Worm (Caenorhabditis elegans): ENCODE measurements around the gene K10B3.1.

The K10B3.1 gene

ce11 chrX:3102817-3103216 lies 32.5 kb upstream of the K10B3.1 start:
- TF ChIP-seq unc-62 (GFP tag; optimal IDR thresholded peaks at IDR 0.05) (no peak), lin-13 (GFP tag; optimal IDR thresholded peaks at IDR 0.05) (no peak), aly-2 (tag; optimal IDR thresholded peaks at IDR 0.05) (no peak), lin-11 (tag; optimal IDR thresholded peaks at IDR 0.05) (peak; percentile 20), nhr-237 (tag; optimal IDR thresholded peaks at IDR 0.05) (no peak), nhr-129 (tag; optimal IDR thresholded peaks at IDR 0.05) (peak; percentile 22), fos-1 (tag; optimal IDR thresholded peaks at IDR 0.05) (peak; percentile 15), C34F6.9 (tag; optimal IDR thresholded peaks at IDR 0.05) (peak; percentile 31), ztf-11 (tag; optimal IDR thresholded peaks at IDR 0.05) (no peak), lsy-2 (tag; optimal IDR thresholded peaks at IDR 0.05) (peak in 1 of 2 experiments; percentile 17), crh-2 (tag; optimal IDR thresholded peaks at IDR 0.05) (peak; percentile 52)

- TF ChIP-seq elt-3 (tag; optimal IDR thresholded peaks at IDR 0.05): no peak
- TF ChIP-seq zag-1 (tag; optimal IDR thresholded peaks at IDR 0.05): no peak
- peak; percentile 1 for TF ChIP-seq nhr-6 (tag; optimal IDR thresholded peaks at IDR 0.05)
- peak; percentile 44 for TF ChIP-seq sma-3 (GFP tag; optimal IDR thresholded peaks at IDR 0.05)
- TF ChIP-seq skn-1 (tag; optimal IDR thresholded peaks at IDR 0.05): no peak
- peak; percentile 72 for TF ChIP-seq nhr-129 (tag; optimal IDR thresholded peaks at IDR 0.05)
- no peak for TF ChIP-seq nhr-23 (tag; optimal IDR thresholded peaks at IDR 0.05)
- TF ChIP-seq unc-62 (GFP tag; optimal IDR thresholded peaks at IDR 0.05): no peak
- TF ChIP-seq nhr-12 (tag; optimal IDR thresholded peaks at IDR 0.05): no peak
- TF ChIP-seq elt-1 (tag; optimal IDR thresholded peaks at IDR 0.05): no peak
- TF ChIP-seq unc-55 (GFP tag; optimal IDR thresholded peaks at IDR 0.05): peak; percentile 62
- TF ChIP-seq gmeb-1 (tag; optimal IDR thresholded peaks at IDR 0.05): peak; percentile 61
- no peak for TF ChIP-seq aly-2 (tag; optimal IDR thresholded peaks at IDR 0.05)
- peak; percentile 91 for TF ChIP-seq C34F6.9 (tag; optimal IDR thresholded peaks at IDR 0.05)
- no peak for TF ChIP-seq ztf-11 (tag; optimal IDR thresholded peaks at IDR 0.05)
- no peak for TF ChIP-seq nhr-77 (tag; optimal IDR thresholded peaks at IDR 0.05)
- TF ChIP-seq ceh-16 (tag; optimal IDR thresholded peaks at IDR 0.05): no peak
- no peak for TF ChIP-seq snpc-4 (tag; optimal IDR thresholded peaks at IDR 0.05)
- TF ChIP-seq nhr-11 (tag; optimal IDR thresholded peaks at IDR 0.05): no peak
- no peak for TF ChIP-seq alr-1 (tag; optimal IDR thresholded peaks at IDR 0.05)
- peak; percentile 51 for TF ChIP-seq lin-13 (GFP tag; optimal IDR thresholded peaks at IDR 0.05)
- no peak for TF ChIP-seq mbf-1 (tag; optimal IDR thresholded peaks at IDR 0.05)
- no peak for TF ChIP-seq ceh-82 (tag; optimal IDR thresholded peaks at IDR 0.05)
- TF ChIP-seq nhr-25 (tag; optimal IDR thresholded peaks at IDR 0.05): peak; percentile 74
- TF ChIP-seq ama-1 (optimal IDR thresholded peaks at IDR 0.05): no peak
- TF ChIP-seq mdl-1 (tag; optimal IDR thresholded peaks at IDR 0.05): peak in 1 of 2 experiments; percentile 1
- TF ChIP-seq mab-5 (tag; optimal IDR thresholded peaks at IDR 0.05): no peak
- TF ChIP-seq lin-39 (tag; optimal IDR thresholded peaks at IDR 0.05): no peak
- TF ChIP-seq ztf-1 (GFP tag; conservative IDR thresholded peaks at IDR 0.05): no peak
- peak; percentile 15 for TF ChIP-seq lin-11 (tag; optimal IDR thresholded peaks at IDR 0.05)
- peak; percentile 54 for TF ChIP-seq fos-1 (tag; optimal IDR thresholded peaks at IDR 0.05)
- no peak for TF ChIP-seq dmd-4 (tag; optimal IDR thresholded peaks at IDR 0.05)
- TF ChIP-seq nhr-21 (tag; optimal IDR thresholded peaks at IDR 0.05): peak; percentile 46
- no peak for TF ChIP-seq unc-39 (tag; optimal IDR thresholded peaks at IDR 0.05)
- TF ChIP-seq nhr-10 (tag; optimal IDR thresholded peaks at IDR 0.05): no peak
- peak in 1 of 2 experiments; percentile 74 for TF ChIP-seq lsy-2 (tag; optimal IDR thresholded peaks at IDR 0.05)
- no peak for TF ChIP-seq nhr-237 (tag; optimal IDR thresholded peaks at IDR 0.05)
- peak; percentile 71 for TF ChIP-seq crh-2 (tag; optimal IDR thresholded peaks at IDR 0.05)
- no peak for TF ChIP-seq blmp-1 (tag; optimal IDR thresholded peaks at IDR 0.05; ENCODE audit: insufficient read depth)
- TF ChIP-seq ZK546.5 (tag; optimal IDR thresholded peaks at IDR 0.05): no peak
- peak; percentile 55 for TF ChIP-seq F13H6.1 (tag; optimal IDR thresholded peaks at IDR 0.05)
- TF ChIP-seq sem-4 (tag; optimal IDR thresholded peaks at IDR 0.05): peak; percentile 75
Measured at ce11 chrX:3106137-3106536, 29.1 kb upstream of the K10B3.1 start, which contains the start of gene K10B3.5. Gene K10B3.5 (minus strand): TSS chrX:3106479.

DNA sequence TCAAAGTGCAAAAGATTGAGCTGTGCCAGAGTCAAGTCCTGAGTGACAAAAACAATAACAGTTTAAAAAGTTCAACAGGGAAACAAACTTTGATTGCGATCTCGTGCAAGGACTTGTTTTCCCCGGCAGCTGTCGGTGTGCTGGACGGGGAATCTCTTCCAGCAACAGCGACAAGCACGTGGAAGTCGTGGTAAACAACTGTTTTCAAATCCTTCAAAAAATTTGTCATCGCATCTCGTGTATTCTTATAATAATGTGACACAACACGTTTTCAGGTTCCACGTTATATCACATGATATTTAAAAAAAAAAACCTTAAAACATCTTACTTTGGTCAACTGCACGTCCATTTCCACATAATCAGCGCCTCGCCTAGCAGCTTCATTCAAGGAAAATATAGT lies 26.7 kb upstream of the K10B3.1 start:
- TF ChIP-seq F13H6.1 (tag; optimal IDR thresholded peaks at IDR 0.05) (peak; percentile 36), nhr-129 (tag; optimal IDR thresholded peaks at IDR 0.05) (peak; percentile 41), sma-9 (GFP tag; optimal IDR thresholded peaks at IDR 0.05) (peak; percentile 46), sma-9 (tag; optimal IDR thresholded peaks at IDR 0.05) (no peak), C34F6.9 (tag; optimal IDR thresholded peaks at IDR 0.05) (peak; percentile 29), ztf-4 (tag; optimal IDR thresholded peaks at IDR 0.05) (no peak), lsy-2 (tag; optimal IDR thresholded peaks at IDR 0.05) (peak in 1 of 2 experiments; percentile 37), mdl-1 (tag; optimal IDR thresholded peaks at IDR 0.05) (peak; percentile 19 to 36), unc-55 (GFP tag; optimal IDR thresholded peaks at IDR 0.05) (no peak), lin-39 (tag; optimal IDR thresholded peaks at IDR 0.05) (no peak)

Data from whole organism, L2 larva.